Fruit fly (Drosophila melanogaster): ENCODE measurements around the gene CG12506.

Gene CG12506

dm6 chr2L:740031-740430 lies 33.3 kb upstream of the CG12506 start (continued):
- TF ChIP-seq CG7372 (GFP tag; IDR thresholded peaks at IDR 0.05) (no peak), Asciz (GFP tag; optimal IDR thresholded peaks at IDR 0.05) (no peak), Hr78 (GFP tag; optimal IDR thresholded peaks at IDR 0.05) (peak in 1 of 2 experiments; percentile 47), CG12219 (GFP tag; optimal IDR thresholded peaks at IDR 0.05) (no peak), chif (GFP tag; optimal IDR thresholded peaks at IDR 0.05) (peak in 1 of 2 experiments; percentile 49), chn (GFP tag; optimal IDR thresholded peaks at IDR 0.05) (no peak), dmrt11E (tag; optimal IDR thresholded peaks at IDR 0.05) (no peak), CG6683 (GFP tag; optimal IDR thresholded peaks at IDR 0.05) (no peak), CG18262 (tag; optimal IDR thresholded peaks at IDR 0.05) (no peak), cad (GFP tag; optimal IDR thresholded peaks at IDR 0.05) (no peak), sr (GFP tag; IDR thresholded peaks at IDR 0.05) (no peak), CG10979 (tag; optimal IDR thresholded peaks at IDR 0.05) (no peak), CG7556 (GFP tag; optimal IDR thresholded peaks at IDR 0.05) (no peak), CG1603 (tag; optimal IDR thresholded peaks at IDR 0.05) (peak; percentile 59), fd102C (GFP tag; optimal IDR thresholded peaks at IDR 0.05) (no peak), ab (GFP tag; optimal IDR thresholded peaks at IDR 0.05) (no peak), bab2 (GFP tag; optimal IDR thresholded peaks at IDR 0.05) (no peak), CG30020 (tag; optimal IDR thresholded peaks at IDR 0.05) (no peak), CG11723 (GFP tag; optimal IDR thresholded peaks at IDR 0.05) (no peak), CG31224 (GFP tag; IDR thresholded peaks at IDR 0.05) (no peak), CG12299 (tag; optimal IDR thresholded peaks at IDR 0.05) (no peak), pzg (GFP tag; optimal IDR thresholded peaks at IDR 0.05) (no peak), CG10431 (GFP tag; optimal IDR thresholded peaks at IDR 0.05) (no peak), CG4328 (GFP tag; optimal IDR thresholded peaks at IDR 0.05) (no peak), CkIIα-i1 (GFP tag; IDR thresholded peaks at IDR 0.05) (no peak), Sox102F (GFP tag; optimal IDR thresholded peaks at IDR 0.05) (peak; percentile 8), Hand (GFP tag; optimal IDR thresholded peaks at IDR 0.05) (no peak), Hr51 (GFP tag; optimal IDR thresholded peaks at IDR 0.05) (peak; percentile 4 to 13), CG8290 (GFP tag; optimal IDR thresholded peaks at IDR 0.05) (no peak), CG8290 (tag; optimal IDR thresholded peaks at IDR 0.05) (peak in 1 of 2 experiments; percentile 74), CG17912 (GFP tag; optimal IDR thresholded peaks at IDR 0.05) (peak; percentile 7), CG3163 (GFP tag; optimal IDR thresholded peaks at IDR 0.05) (no peak), E2f2 (GFP tag; IDR thresholded peaks at IDR 0.05) (0 out of 2 replicates have a peak, but pooled peaks have one; percentile 8), hb (GFP tag; IDR thresholded peaks at IDR 0.05; ENCODE audit: partially characterized antibody) (0 out of 3 replicates have a peak, but pooled peaks have one; percentile 46), CG14965 (GFP tag; optimal IDR thresholded peaks at IDR 0.05; ENCODE audit: borderline replicate concordance) (no peak), CG2120 (GFP tag; optimal IDR thresholded peaks at IDR 0.05) (no peak), CG7839 (tag; optimal IDR thresholded peaks at IDR 0.05) (peak; percentile 13), CG4854 (GFP tag; optimal IDR thresholded peaks at IDR 0.05) (no peak), CG31365 (tag; optimal IDR thresholded peaks at IDR 0.05) (peak; percentile 98), HmgZ (tag; optimal IDR thresholded peaks at IDR 0.05) (peak; percentile 28), ham (GFP tag; IDR thresholded peaks at IDR 0.05) (no peak), aop (GFP tag; IDR thresholded peaks at IDR 0.05) (0 out of 2 replicates have a peak, but pooled peaks have one; percentile 25), CG11456 (GFP tag; IDR thresholded peaks at IDR 0.05) (peak; percentile 67; the same call in 2 of the 3 replicates), ttk (GFP tag; IDR thresholded peaks at IDR 0.05) (no peak), CG9609 (GFP tag; optimal IDR thresholded peaks at IDR 0.05) (peak; percentile 6), CG2129 (GFP tag; IDR thresholded peaks at IDR 0.05; ENCODE audit: partially characterized antibody) (no peak), CG10267 (tag; optimal IDR thresholded peaks at IDR 0.05) (no peak), lab (GFP tag; optimal IDR thresholded peaks at IDR 0.05) (no peak), CG43689 (GFP tag; IDR thresholded peaks at IDR 0.05) (no peak), pb (GFP tag; optimal IDR thresholded peaks at IDR 0.05) (no peak)
